Fruit fly (Drosophila melanogaster): ENCODE measurements around the gene Prosbeta6.

The Prosbeta6 gene

DNA sequence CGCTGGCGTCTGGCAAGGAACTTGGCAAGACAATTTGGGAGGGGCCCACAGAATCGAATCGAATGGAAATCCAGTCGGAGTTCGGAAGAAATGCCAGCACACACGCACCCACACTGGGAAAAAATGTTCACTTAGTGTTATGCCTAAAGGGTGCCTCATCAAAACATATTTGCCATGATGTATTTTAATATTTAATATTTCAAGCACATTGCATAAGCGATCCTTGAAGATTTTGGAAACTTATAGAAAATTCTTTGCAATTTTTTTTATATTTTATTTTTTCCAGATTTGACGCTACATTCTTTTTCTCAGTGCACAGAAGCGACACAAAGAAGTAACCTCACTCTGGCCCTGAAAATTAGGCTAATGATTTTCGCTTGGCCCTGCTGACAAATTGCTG is 44.1 kb downstream of the Prosbeta6 start:
- TF ChIP-seq CTCF (optimal IDR thresholded peaks at IDR 0.05) (no peak), CG8478 (optimal IDR thresholded peaks at IDR 0.05) (no peak)

DNA sequence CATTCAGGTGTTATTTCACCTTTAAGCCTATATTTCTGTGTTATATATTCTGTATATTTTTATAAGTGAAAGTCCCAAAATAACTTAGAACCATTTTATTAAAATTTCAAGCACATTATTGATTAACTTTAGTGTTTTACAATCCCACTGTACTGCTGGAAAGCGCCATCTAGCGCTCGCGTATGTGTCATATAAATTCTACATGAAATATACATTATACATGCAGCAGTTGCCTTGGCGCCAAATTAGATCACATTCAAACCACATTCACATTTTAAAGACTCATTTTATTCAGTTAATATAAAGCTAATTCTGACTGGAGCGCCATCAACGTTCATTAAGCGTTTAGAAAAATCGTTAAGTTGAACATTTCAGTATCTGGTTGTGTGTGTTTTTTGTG is 46.9 kb downstream of the Prosbeta6 start:
- TF ChIP-seq CTCF (optimal IDR thresholded peaks at IDR 0.05) (peak; percentile 86 to 92), CG8478 (optimal IDR thresholded peaks at IDR 0.05) (no peak)
